Worm (Caenorhabditis elegans) whole organism, L1 larva: ENCODE measurements around the gene rmh-2.
A peak's percentile ranks its signal among the peaks of the same experiment; 100 is the strongest.

Experiments
- C04F5.9 ChIP-seq: sonication (generic microtip); optimal IDR thresholded peaks from 2 replicates; lab custom pipeline; 2016; ENCODE audit warnings: missing genetic modification characterization, missing compliant biosample characterization
- C16A3.4 ChIP-seq: fragments of 150-350 bp; optimal IDR thresholded peaks from 2 replicates; lab custom pipeline; 2014; ENCODE audit warnings: missing biosample characterization, missing genetic modification characterization
- alr-1 ChIP-seq: fragments of 200-800 bp; sonication (Bioruptor generic); optimal IDR thresholded peaks from 2 replicates; lab custom pipeline; 2018; ENCODE audit warnings: borderline replicate concordance, mild to moderate bottlenecking, missing genetic modification characterization, missing compliant biosample characterization
- blmp-1 ChIP-seq: fragments of 150-350 bp; optimal IDR thresholded peaks from 2 replicates; lab custom pipeline; 2014; ENCODE audit warnings: missing biosample characterization, missing genetic modification characterization
- ceh-8 ChIP-seq: fragments of 200-800 bp; sonication (Bioruptor generic); optimal IDR thresholded peaks from 2 replicates; lab custom pipeline; 2018; ENCODE audit warnings: mild to moderate bottlenecking, missing genetic modification characterization, moderate library complexity, missing compliant biosample characterization
- ces-1 ChIP-seq: fragments of 150-350 bp; optimal IDR thresholded peaks from 2 replicates; lab custom pipeline; 2014; ENCODE audit warnings: missing biosample characterization, missing genetic modification reagents, missing genetic modification characterization
- dsc-1 ChIP-seq: sonication (generic microtip); optimal IDR thresholded peaks from 2 replicates; lab custom pipeline; 2016; ENCODE audit warnings: mild to moderate bottlenecking, missing genetic modification characterization, missing compliant biosample characterization
- efl-1 ChIP-seq, 4 experiments: fragments of 150-350 bp; optimal IDR thresholded peaks in 3 of 4; peaks in 1 of 4; 1 replicate in 1 of 4; 2 replicates in 3 of 4; lab custom pipeline; 2014; ENCODE audit warnings: missing biosample characterization in 2 of 4, missing genetic modification characterization in 2 of 4, missing genetic modification reagents in 2 of 4
- efl-3 ChIP-seq: fragments of 200-800 bp; sonication (Bioruptor generic); optimal IDR thresholded peaks from 2 replicates; lab custom pipeline; 2018; ENCODE audit warnings: mild to moderate bottlenecking, missing genetic modification characterization, missing compliant biosample characterization
- elt-2 ChIP-seq: sonication (generic microtip); optimal IDR thresholded peaks from 2 replicates; lab custom pipeline; 2016; ENCODE audit warnings: missing genetic modification characterization, mild to moderate bottlenecking, inconsistent platforms, missing compliant biosample characterization, missing genetic modification reagents
- ets-5 ChIP-seq: fragments of 200-800 bp; sonication (Bioruptor generic); IDR thresholded peaks from 2 replicates; pipeline ENCODE4 v1.3.6; 2022; ENCODE audit warnings: missing genetic modification characterization, missing compliant biosample characterization
- fkh-10 ChIP-seq: sonication (generic microtip); optimal IDR thresholded peaks from 2 replicates; lab custom pipeline; 2017; ENCODE audit warnings: missing biosample characterization, missing genetic modification reagents, missing genetic modification characterization
- fkh-8 ChIP-seq: sonication (generic microtip); optimal IDR thresholded peaks from 2 replicates; lab custom pipeline; 2016; ENCODE audit warnings: mild to moderate bottlenecking, missing genetic modification characterization, missing compliant biosample characterization
- jun-1 ChIP-seq: fragments of 150-350 bp; optimal IDR thresholded peaks from 2 replicates; lab custom pipeline; 2014; ENCODE audit warnings: missing biosample characterization, missing genetic modification reagents, missing genetic modification characterization
- lin-14 ChIP-seq: fragments of 200-800 bp; sonication (Bioruptor generic); optimal IDR thresholded peaks from 2 replicates; lab custom pipeline; 2018; ENCODE audit warnings: mild to moderate bottlenecking, missing genetic modification characterization, moderate library complexity, missing compliant biosample characterization
- lsy-2 ChIP-seq, 2 experiments: fragments of 150-350 bp; optimal IDR thresholded peaks; 2 replicates each; lab custom pipeline; 2014; ENCODE audit warnings: missing biosample characterization in 2 of 2, missing genetic modification characterization in 2 of 2
- mdl-1 ChIP-seq, 2 experiments: fragments of 150-350 bp; optimal IDR thresholded peaks; 2 replicates each; lab custom pipeline; 2014 to 2017; ENCODE audit warnings: missing biosample characterization in 2 of 2, missing genetic modification characterization in 2 of 2, inconsistent platforms in 1 of 2
- mep-1 ChIP-seq: fragments of 150-350 bp; optimal IDR thresholded peaks from 2 replicates; lab custom pipeline; 2014; ENCODE audit warnings: missing biosample characterization, missing genetic modification characterization
- nhr-12 ChIP-seq: sonication (generic microtip); optimal IDR thresholded peaks from 2 replicates; lab custom pipeline; 2017; ENCODE audit warnings: missing biosample characterization, missing genetic modification characterization
- nhr-237 ChIP-seq: fragments of 150-350 bp; optimal IDR thresholded peaks from 2 replicates; lab custom pipeline; 2014; ENCODE audit warnings: missing biosample characterization, missing genetic modification characterization
- nhr-71 ChIP-seq: sonication (generic microtip); optimal IDR thresholded peaks from 2 replicates; lab custom pipeline; 2016; ENCODE audit warnings: mild to moderate bottlenecking, missing genetic modification characterization, moderate library complexity, missing compliant biosample characterization
- nhr-85 ChIP-seq: sonication (generic microtip); peaks from one replicate; lab custom pipeline; 2016; ENCODE audit warnings: missing genetic modification characterization, inconsistent platforms, missing compliant biosample characterization
- nhr-90 ChIP-seq: sonication (generic microtip); optimal IDR thresholded peaks from 2 replicates; lab custom pipeline; 2016; ENCODE audit warnings: mild to moderate bottlenecking, missing genetic modification characterization, missing compliant biosample characterization; ENCODE audit not compliant: poor library complexity
- pax-3 ChIP-seq: fragments of 200-800 bp; sonication (Bioruptor generic); optimal IDR thresholded peaks from 2 replicates; lab custom pipeline; 2018; ENCODE audit warnings: mild to moderate bottlenecking, missing genetic modification characterization, moderate library complexity, missing compliant biosample characterization
- pqm-1 ChIP-seq: sonication (generic microtip); optimal IDR thresholded peaks from 3 replicates; lab custom pipeline; 2017; ENCODE audit warnings: missing biosample characterization, missing genetic modification characterization
- snpc-4 ChIP-seq: fragments of 150-350 bp; optimal IDR thresholded peaks from 2 replicates; lab custom pipeline; 2014; ENCODE audit warnings: missing biosample characterization, missing genetic modification characterization
- snu-23 ChIP-seq: sonication (generic microtip); optimal IDR thresholded peaks from 2 replicates; lab custom pipeline; 2016; ENCODE audit warnings: missing genetic modification characterization, missing compliant biosample characterization
- sup-37 ChIP-seq: fragments of 200-800 bp; sonication (Bioruptor generic); optimal IDR thresholded peaks from 2 replicates; lab custom pipeline; 2018; ENCODE audit warnings: mild to moderate bottlenecking, missing genetic modification characterization, missing compliant biosample characterization
- tlp-1 ChIP-seq: fragments of 150-350 bp; optimal IDR thresholded peaks from 2 replicates; lab custom pipeline; 2014; ENCODE audit warnings: missing biosample characterization, missing genetic modification characterization
- unc-130 ChIP-seq: fragments of 150-350 bp; optimal IDR thresholded peaks from 2 replicates; lab custom pipeline; 2017; ENCODE audit warnings: missing biosample characterization, missing genetic modification characterization, inconsistent platforms
- unc-30 ChIP-seq: sonication (generic microtip); optimal IDR thresholded peaks from 2 replicates; lab custom pipeline; 2017; ENCODE audit warnings: missing biosample characterization, missing genetic modification characterization
- unc-86 ChIP-seq: sonication (generic microtip); optimal IDR thresholded peaks from 2 replicates; lab custom pipeline; 2016; ENCODE audit warnings: missing genetic modification characterization, missing compliant biosample characterization
- unc-98 ChIP-seq: fragments of 200-800 bp; sonication (Bioruptor generic); IDR thresholded peaks from 2 replicates; pipeline ENCODE4 v1.3.6; 2022; ENCODE audit warnings: missing genetic modification characterization, missing compliant biosample characterization
- vab-15 ChIP-seq: sonication (generic microtip); optimal IDR thresholded peaks from 2 replicates; lab custom pipeline; 2017; ENCODE audit warnings: missing genotype, mild to moderate bottlenecking, missing genetic modification characterization, missing compliant biosample characterization
- xbp-1 ChIP-seq: sonication (generic microtip); optimal IDR thresholded peaks from 2 replicates; lab custom pipeline; 2016; ENCODE audit warnings: missing genetic modification characterization, missing compliant biosample characterization
- zag-1 ChIP-seq: fragments of 150-350 bp; optimal IDR thresholded peaks from 2 replicates; lab custom pipeline; 2014; ENCODE audit warnings: missing biosample characterization, missing genetic modification characterization

The rmh-2 gene

ce11 chrV:9925647-9926046 lies 4.9 kb downstream of the rmh-2 start:
- TF ChIP-seq nhr-90 (tag; lab: Kevin White, UChicago) (peak; percentile 19), nhr-71 (tag; lab: Kevin White, UChicago) (peak; percentile 2), tlp-1 (tag; lab: Kevin White, UChicago) (no peak), elt-2 (tag; lab: Kevin White, UChicago) (peak; percentile 96), fkh-10 (GFP tag; lab: Kevin White, UChicago) (no peak), pqm-1 (tag; lab: Kevin White, UChicago) (peak; percentile 39), jun-1 (tag; lab: Kevin White, UChicago) (peak; percentile 43), efl-3 (GFP tag; lab: Kevin White, UChicago) (no peak), efl-1 (optimal IDR thresholded peaks at IDR 0.05; lab: Kevin White, UChicago) (no peak), efl-1 (GFP tag; optimal IDR thresholded peaks at IDR 0.05 in 1 of 2; lab: Kevin White, UChicago) (peak in 1 of 2 experiments; percentile 27), fkh-8 (tag; lab: Kevin White, UChicago) (no peak)

- TF ChIP-seq elt-2 (tag; lab: Kevin White, UChicago): peak; percentile 52
- TF ChIP-seq mep-1 (tag; lab: Kevin White, UChicago): no peak
- peak; percentile 1 for TF ChIP-seq pqm-1 (tag; lab: Kevin White, UChicago)
Observed at ce11 chrV:9924389-9924788, 6.2 kb downstream of the rmh-2 start.

ce11 chrV:9922481-9922880 lies 8.1 kb downstream of the rmh-2 start, which contains the start of gene C50H2.7:
Gene C50H2.7, plus strand, starts transcription at chrV:9922781.
- TF ChIP-seq nhr-85 (tag; lab: Kevin White, UChicago) (no peak), mdl-1 (tag; optimal IDR thresholded peaks at IDR 0.05; lab: Kevin White, UChicago) (no peak), blmp-1 (tag; lab: Kevin White, UChicago) (no peak), ces-1 (GFP tag; lab: Kevin White, UChicago) (no peak), pqm-1 (tag; lab: Kevin White, UChicago) (no peak), unc-86 (tag; lab: Kevin White, UChicago) (no peak), nhr-12 (tag; lab: Kevin White, UChicago) (no peak), pax-3 (tag; lab: Kevin White, UChicago) (no peak), nhr-71 (tag; lab: Kevin White, UChicago) (no peak), vab-15 (tag; lab: Kevin White, UChicago) (no peak), nhr-90 (tag; lab: Kevin White, UChicago) (no peak), unc-98 (GFP tag; lab: Robert Waterston, UW) (no peak), ets-5 (GFP tag; lab: Robert Waterston, UW) (no peak)

ce11 chrV:9921288-9921687 lies 9.3 kb downstream of the rmh-2 start, which contains the start of gene ceh-75:
Gene ceh-75, plus strand, starts transcription at chrV:9921337.
- TF ChIP-seq lsy-2 (tag; optimal IDR thresholded peaks at IDR 0.05; lab: Kevin White, UChicago) (no peak), C04F5.9 (tag; lab: Kevin White, UChicago) (no peak), zag-1 (tag; lab: Kevin White, UChicago) (no peak), alr-1 (tag; lab: Kevin White, UChicago) (no peak), unc-30 (tag; lab: Kevin White, UChicago) (no peak), lin-14 (no peak), xbp-1 (tag; lab: Kevin White, UChicago) (no peak), sup-37 (GFP tag; lab: Kevin White, UChicago) (no peak), unc-130 (no peak), ceh-8 (GFP tag; lab: Kevin White, UChicago) (no peak), snpc-4 (tag; lab: Kevin White, UChicago) (no peak), nhr-237 (tag; lab: Kevin White, UChicago) (no peak), dsc-1 (tag; lab: Kevin White, UChicago) (no peak), C16A3.4 (tag; lab: Kevin White, UChicago) (no peak), snu-23 (no peak)
